Worm (Caenorhabditis elegans) whole organism, L4 larva: Measurements from ENCODE around the gene pes-23.

Source experiments
- Y5F2A.4 ChIP-seq: fragments of 200-800 bp; sonication (Bioruptor generic); optimal IDR thresholded peaks from 2 replicates; lab custom pipeline; 2018; ENCODE audit warnings: mild to moderate bottlenecking, missing genetic modification characterization, missing compliant biosample characterization
- fkh-10 ChIP-seq: fragments of 150-350 bp; optimal IDR thresholded peaks from 2 replicates; lab custom pipeline; 2014; ENCODE audit warnings: missing biosample characterization, missing genetic modification reagents, missing genetic modification characterization
- madf-5 ChIP-seq, 2 experiments: fragments of 200-800 bp; sonication (Bioruptor generic); IDR thresholded peaks; 2 replicates each; pipeline ENCODE4 v1.3.6; 2022; ENCODE audit warnings: missing compliant biosample characterization in 2 of 2, missing genetic modification characterization in 2 of 2
- nhr-77 ChIP-seq: fragments of 150-350 bp; optimal IDR thresholded peaks from 2 replicates; lab custom pipeline; 2014; ENCODE audit warnings: missing biosample characterization, missing genetic modification characterization
- snpc-4 ChIP-seq: fragments of 150-350 bp; optimal IDR thresholded peaks from 2 replicates; lab custom pipeline; 2014; ENCODE audit warnings: missing biosample characterization, missing genetic modification characterization
- unc-62 ChIP-seq, 3 experiments: fragments of 150-350 bp in 1 of 3; sonication (generic microtip); optimal IDR thresholded peaks in 2 of 3; peaks in 1 of 3; 1 replicate in 1 of 3; 2 replicates in 2 of 3; lab custom pipeline; 2014 to 2017; ENCODE audit warnings: missing biosample characterization in 3 of 3, missing genetic modification characterization in 3 of 3, missing genetic modification reagents in 3 of 3, missing genotype in 1 of 3

DNA sequence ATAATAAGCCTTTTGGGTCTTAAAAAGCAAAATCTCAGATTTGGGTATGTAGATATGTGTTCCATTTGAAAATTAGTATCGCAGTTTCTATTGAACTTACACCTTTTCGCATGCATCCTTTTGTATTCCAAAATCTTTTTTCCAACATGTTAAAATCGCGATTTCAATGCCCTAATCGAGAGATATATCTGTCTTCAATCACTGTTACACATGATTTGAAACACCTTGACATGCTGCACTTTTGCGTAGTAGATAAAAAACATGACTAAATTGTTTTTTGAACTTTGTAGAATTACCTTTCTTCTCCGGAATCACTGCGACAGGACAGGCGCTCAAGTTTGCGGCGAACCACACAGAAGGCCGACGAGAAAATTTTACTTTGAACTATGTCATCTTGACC, 40.5 kb downstream of the pes-23 start:
- no peak for TF ChIP-seq Y5F2A.4
- no peak for TF ChIP-seq nhr-77
- TF ChIP-seq madf-5 (GFP tag; IDR thresholded peaks at IDR 0.05; lab: Robert Waterston, UW): no peak
- TF ChIP-seq unc-62 (GFP tag; optimal IDR thresholded peaks at IDR 0.05 in 1 of 2; lab: Kevin White, UChicago): no peak
- no peak for TF ChIP-seq unc-62 (tag; optimal IDR thresholded peaks at IDR 0.05; lab: Kevin White, UChicago)
- no peak for TF ChIP-seq fkh-10 (GFP tag; lab: Kevin White, UChicago)
- TF ChIP-seq snpc-4: no peak
